Worm (Caenorhabditis elegans) whole organism, late embryonic: ENCODE data around the gene Y102A11A.1.

Experiments
- C38D4.7 ChIP-seq: fragments of 200-800 bp; sonication (Bioruptor generic); optimal IDR thresholded peaks from 2 replicates; lab custom pipeline; 2018; ENCODE audit warnings: mild to moderate bottlenecking, missing genetic modification characterization, moderate library complexity, missing compliant biosample characterization
- K09A11.1 ChIP-seq: sonication (generic microtip); optimal IDR thresholded peaks from 2 replicates; lab custom pipeline; 2017; ENCODE audit warnings: antibody characterized with exemption, mild to moderate bottlenecking, missing genetic modification characterization, missing compliant biosample characterization; ENCODE audit not compliant: insufficient read depth
- Y22D7AL.16 ChIP-seq: sonication (generic microtip); optimal IDR thresholded peaks from 2 replicates; lab custom pipeline; 2016; ENCODE audit warnings: missing genetic modification characterization, missing compliant biosample characterization
- ahr-1 ChIP-seq: sonication (generic microtip); optimal IDR thresholded peaks from 2 replicates; lab custom pipeline; 2016; ENCODE audit warnings: missing genetic modification characterization, missing compliant biosample characterization
- ceh-18 ChIP-seq: sonication (generic microtip); optimal IDR thresholded peaks from 2 replicates; lab custom pipeline; 2016; ENCODE audit warnings: missing genetic modification characterization, missing compliant biosample characterization
- ceh-2 ChIP-seq: sonication (generic microtip); optimal IDR thresholded peaks from 2 replicates; lab custom pipeline; 2016; ENCODE audit warnings: missing genotype, missing genetic modification characterization, missing compliant biosample characterization
- ceh-24 ChIP-seq: sonication (generic microtip); optimal IDR thresholded peaks from 2 replicates; lab custom pipeline; 2016; ENCODE audit warnings: mild to moderate bottlenecking, missing genetic modification characterization, missing compliant biosample characterization
- ceh-31 ChIP-seq: sonication (generic microtip); optimal IDR thresholded peaks from 2 replicates; lab custom pipeline; 2016; ENCODE audit warnings: missing genetic modification characterization, missing compliant biosample characterization
- ceh-34 ChIP-seq: sonication (generic microtip); optimal IDR thresholded peaks from 2 replicates; lab custom pipeline; 2016; ENCODE audit warnings: mild to moderate bottlenecking, missing genetic modification characterization, missing compliant biosample characterization
- ceh-45 ChIP-seq: fragments of 200-800 bp; sonication (Bioruptor generic); IDR thresholded peaks from 2 replicates; pipeline ENCODE4 v1.3.6; 2022; ENCODE audit warnings: missing genetic modification reagents, missing genetic modification characterization, missing compliant biosample characterization
- ceh-48 ChIP-seq: sonication (generic microtip); optimal IDR thresholded peaks from 2 replicates; lab custom pipeline; 2016; ENCODE audit warnings: missing genetic modification characterization, inconsistent platforms, missing compliant biosample characterization
- ceh-9 ChIP-seq: sonication (generic microtip); optimal IDR thresholded peaks from 2 replicates; lab custom pipeline; 2016; ENCODE audit warnings: mild to moderate bottlenecking, missing genetic modification characterization, inconsistent platforms, missing compliant biosample characterization
- dmd-4 ChIP-seq: sonication (generic microtip); optimal IDR thresholded peaks from 2 replicates; lab custom pipeline; 2016; ENCODE audit warnings: borderline replicate concordance, missing genetic modification characterization, missing compliant biosample characterization
- elt-2 ChIP-seq: sonication (generic microtip); optimal IDR thresholded peaks from 2 replicates; lab custom pipeline; 2016; ENCODE audit warnings: missing genetic modification reagents, missing genetic modification characterization, missing compliant biosample characterization
- eyg-1 ChIP-seq: sonication (generic microtip); optimal IDR thresholded peaks from 2 replicates; lab custom pipeline; 2016; ENCODE audit warnings: missing genotype, missing genetic modification characterization, missing compliant biosample characterization
- fkh-10 ChIP-seq: fragments of 150-350 bp; optimal IDR thresholded peaks from 2 replicates; lab custom pipeline; 2014; ENCODE audit warnings: missing biosample characterization, missing genetic modification reagents, missing genetic modification characterization
- gmeb-2 ChIP-seq: sonication (generic microtip); optimal IDR thresholded peaks from 2 replicates; lab custom pipeline; 2016; ENCODE audit warnings: missing genetic modification characterization, inconsistent platforms, missing compliant biosample characterization
- hlh-30 ChIP-seq: sonication (generic microtip); optimal IDR thresholded peaks from 2 replicates; lab custom pipeline; 2017; ENCODE audit warnings: antibody characterized with exemption, missing genetic modification characterization, missing compliant biosample characterization; ENCODE audit not compliant: insufficient read depth
- hlh-6 ChIP-seq: sonication (generic microtip); optimal IDR thresholded peaks from 2 replicates; lab custom pipeline; 2016; ENCODE audit warnings: missing genotype, missing genetic modification characterization, missing compliant biosample characterization
- hlh-8 ChIP-seq: sonication (generic microtip); optimal IDR thresholded peaks from 2 replicates; lab custom pipeline; 2016; ENCODE audit warnings: missing genotype, missing genetic modification characterization, missing compliant biosample characterization
- lim-6 ChIP-seq: sonication (generic microtip); optimal IDR thresholded peaks from 2 replicates; lab custom pipeline; 2016; ENCODE audit warnings: missing genetic modification characterization, missing compliant biosample characterization
- nfya-1 ChIP-seq: sonication (generic microtip); optimal IDR thresholded peaks from 2 replicates; lab custom pipeline; 2017; ENCODE audit warnings: missing genetic modification characterization, mild to moderate bottlenecking, missing compliant biosample characterization, antibody characterized with exemption, moderate library complexity
- pag-3 ChIP-seq: sonication (generic microtip); optimal IDR thresholded peaks from 2 replicates; lab custom pipeline; 2016; ENCODE audit warnings: missing compliant biosample characterization, missing genetic modification characterization, borderline replicate concordance
- pat-9 ChIP-seq: fragments of 200-800 bp; sonication (Bioruptor generic); optimal IDR thresholded peaks from 2 replicates; lab custom pipeline; 2018; ENCODE audit warnings: mild to moderate bottlenecking, missing genetic modification characterization, moderate library complexity, missing compliant biosample characterization
- pax-1 ChIP-seq: fragments of 150-350 bp; optimal IDR thresholded peaks from 2 replicates; lab custom pipeline; 2014; ENCODE audit warnings: missing biosample characterization, missing genetic modification characterization
- pha-2 ChIP-seq: sonication (generic microtip); optimal IDR thresholded peaks from 2 replicates; lab custom pipeline; 2017; ENCODE audit warnings: mild to moderate bottlenecking, missing genetic modification characterization, missing compliant biosample characterization
- pros-1 ChIP-seq: fragments of 150-350 bp; optimal IDR thresholded peaks from 2 replicates; lab custom pipeline; 2014; ENCODE audit warnings: missing biosample characterization, missing genetic modification reagents, missing genetic modification characterization
- rnt-1 ChIP-seq: sonication (generic microtip); optimal IDR thresholded peaks from 2 replicates; lab custom pipeline; 2016; ENCODE audit warnings: missing genetic modification characterization, missing compliant biosample characterization
- sdc-2 ChIP-seq: sonication (generic microtip); optimal IDR thresholded peaks from 2 replicates; lab custom pipeline; 2016; ENCODE audit warnings: missing genotype, missing genetic modification characterization, missing compliant biosample characterization
- sox-2 ChIP-seq: fragments of 200-800 bp; sonication (Bioruptor generic); IDR thresholded peaks from 2 replicates; pipeline ENCODE4 v1.3.6; 2022; ENCODE audit warnings: missing genetic modification reagents, missing genetic modification characterization, missing compliant biosample characterization
- syd-9 ChIP-seq: sonication (generic microtip); optimal IDR thresholded peaks from 2 replicates; lab custom pipeline; 2016; ENCODE audit warnings: mild to moderate bottlenecking, missing genetic modification characterization, moderate library complexity, missing compliant biosample characterization
- tbx-2 ChIP-seq: sonication (generic microtip); optimal IDR thresholded peaks from 2 replicates; lab custom pipeline; 2016; ENCODE audit warnings: missing genetic modification characterization, missing compliant biosample characterization
- tbx-7 ChIP-seq: sonication (generic microtip); optimal IDR thresholded peaks from 2 replicates; lab custom pipeline; 2016; ENCODE audit warnings: missing genotype, missing genetic modification characterization, missing compliant biosample characterization
- ttx-3 ChIP-seq: sonication (generic microtip); optimal IDR thresholded peaks from 2 replicates; lab custom pipeline; 2016; ENCODE audit warnings: missing genetic modification reagents, missing genetic modification characterization, missing compliant biosample characterization
- unc-3 ChIP-seq, 2 experiments: fragments of 200-800 bp in 1 of 2; sonication (Bioruptor generic) in 1 of 2; sonication (generic microtip) in 1 of 2; conservative IDR thresholded peaks in 1 of 2; optimal IDR thresholded peaks in 1 of 2; 2 replicates each; pipeline versions ENCODE4 v1.3.6 to Lab custom; 2016 to 2022; ENCODE audit warnings: missing compliant biosample characterization in 2 of 2, missing genetic modification characterization in 2 of 2, missing genetic modification reagents in 1 of 2
- unc-42 ChIP-seq: sonication (generic microtip); optimal IDR thresholded peaks from 2 replicates; lab custom pipeline; 2016; ENCODE audit warnings: missing genotype, missing genetic modification characterization, missing compliant biosample characterization
- unc-55 ChIP-seq: sonication (generic microtip); optimal IDR thresholded peaks from 2 replicates; lab custom pipeline; 2017; ENCODE audit warnings: missing biosample characterization, missing genetic modification reagents, missing genetic modification characterization

The Y102A11A.1 gene

ce11 chrX:2071392-2072001, 19.9 kb downstream of the Y102A11A.1 start:
- TF ChIP-seq tbx-2 (tag; lab: Kevin White, UChicago) (peak; percentile 56), hlh-6 (tag; lab: Kevin White, UChicago) (no peak), syd-9 (tag; lab: Kevin White, UChicago) (no peak), ceh-18 (tag; lab: Kevin White, UChicago) (peak; percentile 43), pros-1 (tag; lab: Kevin White, UChicago) (no peak), sdc-2 (tag; lab: Kevin White, UChicago) (peak; percentile 71), ceh-31 (tag; lab: Kevin White, UChicago) (peak; percentile 55), ceh-48 (tag; lab: Kevin White, UChicago) (no peak), dmd-4 (tag; lab: Kevin White, UChicago) (no peak), unc-55 (peak; percentile 23), unc-42 (tag; lab: Kevin White, UChicago) (peak; percentile 42), hlh-8 (tag; lab: Kevin White, UChicago) (peak; percentile 6), gmeb-2 (no peak), nfya-1 (peak; percentile 26), fkh-10 (GFP tag; lab: Kevin White, UChicago) (no peak), elt-2 (tag; lab: Kevin White, UChicago) (peak; percentile 81), pax-1 (tag; lab: Kevin White, UChicago) (no peak), hlh-30 (tag; lab: Kevin White, UChicago) (peak; percentile 96), K09A11.1 (tag; lab: Kevin White, UChicago) (no peak), ceh-34 (peak; percentile 31), ttx-3 (tag; lab: Kevin White, UChicago) (no peak), sox-2 (GFP tag; lab: Robert Waterston, UW) (0 out of 2 replicates have a peak, but pooled peaks have one; percentile 5)

- TF ChIP-seq rnt-1 (tag; lab: Kevin White, UChicago) (no peak), unc-3 (GFP tag; conservative IDR thresholded peaks at IDR 0.05; lab: Robert Waterston, UW) (no peak), unc-3 (tag; optimal IDR thresholded peaks at IDR 0.05; lab: Kevin White, UChicago) (no peak), ceh-24 (no peak), pat-9 (tag; lab: Kevin White, UChicago) (no peak), ahr-1 (tag; lab: Kevin White, UChicago) (no peak), C38D4.7 (GFP tag; lab: Kevin White, UChicago) (no peak)
Observed at ce11 chrX:2074055-2074454, 22.4 kb downstream of the Y102A11A.1 start, which contains the start of gene txdc-12.2. Gene txdc-12.2, plus strand, starts transcription at chrX:2074450.

- TF ChIP-seq ceh-9 (tag; lab: Kevin White, UChicago) (no peak), tbx-7 (tag; lab: Kevin White, UChicago) (no peak)
- TF ChIP-seq, all 69 proteins: peak for 0
Observed at ce11 chrX:2075169-2075568, 23.5 kb downstream of the Y102A11A.1 start.

- TF ChIP-seq ceh-18 (tag; lab: Kevin White, UChicago) (no peak), ceh-9 (tag; lab: Kevin White, UChicago) (no peak), pag-3 (tag; lab: Kevin White, UChicago) (no peak), lim-6 (no peak), ceh-2 (no peak), pha-2 (tag; lab: Kevin White, UChicago) (no peak), rnt-1 (tag; lab: Kevin White, UChicago) (no peak), hlh-6 (tag; lab: Kevin White, UChicago) (no peak), eyg-1 (tag; lab: Kevin White, UChicago) (no peak), ceh-45 (GFP tag; lab: Robert Waterston, UW) (no peak), hlh-30 (tag; lab: Kevin White, UChicago) (no peak), elt-2 (tag; lab: Kevin White, UChicago) (no peak), Y22D7AL.16 (tag; lab: Kevin White, UChicago) (no peak)
Observed at ce11 chrX:2078822-2079221, 27.2 kb downstream of the Y102A11A.1 start.
